Worm (Caenorhabditis elegans) whole organism, L2 larva: ENCODE measurements around the gene pfd-2.

Experiments used
- C34F6.9 ChIP-seq: fragments of 150-350 bp; optimal IDR thresholded peaks from 2 replicates; lab custom pipeline; 2014; ENCODE audit warnings: missing biosample characterization, missing genetic modification characterization
- F13H6.1 ChIP-seq: sonication (generic microtip); optimal IDR thresholded peaks from 2 replicates; lab custom pipeline; 2016; ENCODE audit warnings: missing genetic modification characterization, missing compliant biosample characterization
- R02D3.7 ChIP-seq: fragments of 150-350 bp; optimal IDR thresholded peaks from 2 replicates; lab custom pipeline; 2014; ENCODE audit warnings: missing biosample characterization, missing genetic modification characterization
- Y55F3AM.14 ChIP-seq: fragments of 200-800 bp; sonication (Bioruptor generic); optimal IDR thresholded peaks from 2 replicates; lab custom pipeline; 2018; ENCODE audit warnings: mild to moderate bottlenecking, missing genetic modification characterization, missing compliant biosample characterization
- alr-1 ChIP-seq: fragments of 150-350 bp; optimal IDR thresholded peaks from 2 replicates; lab custom pipeline; 2014; ENCODE audit warnings: missing biosample characterization, missing genetic modification characterization
- aly-2 ChIP-seq: fragments of 150-350 bp; optimal IDR thresholded peaks from 2 replicates; lab custom pipeline; 2014; ENCODE audit warnings: missing biosample characterization, missing genetic modification characterization
- ama-1 ChIP-seq: fragments of 150-350 bp; optimal IDR thresholded peaks from 2 replicates; lab custom pipeline; 2018; ENCODE audit warnings: inconsistent platforms
- blmp-1 ChIP-seq: sonication (generic microtip); optimal IDR thresholded peaks from 2 replicates; lab custom pipeline; 2017; ENCODE audit warnings: missing genetic modification characterization, mild to moderate bottlenecking, missing compliant biosample characterization, antibody characterized with exemption, moderate library complexity; ENCODE audit not compliant: insufficient read depth
- ceh-82 ChIP-seq: fragments of 150-350 bp; optimal IDR thresholded peaks from 2 replicates; lab custom pipeline; 2014; ENCODE audit warnings: missing biosample characterization, missing genetic modification characterization
- elt-3 ChIP-seq: sonication (generic microtip); optimal IDR thresholded peaks from 2 replicates; lab custom pipeline; 2017; ENCODE audit warnings: missing biosample characterization, missing genetic modification characterization
- fos-1 ChIP-seq: fragments of 150-350 bp; optimal IDR thresholded peaks from 2 replicates; lab custom pipeline; 2014; ENCODE audit warnings: missing biosample characterization, missing genetic modification characterization
- gmeb-1 ChIP-seq: fragments of 150-350 bp; optimal IDR thresholded peaks from 2 replicates; lab custom pipeline; 2014; ENCODE audit warnings: missing biosample characterization, missing genetic modification characterization
- lin-13 ChIP-seq: fragments of 150-350 bp; optimal IDR thresholded peaks from 2 replicates; lab custom pipeline; 2014; ENCODE audit warnings: missing biosample characterization, missing genetic modification reagents, missing genetic modification characterization
- lin-39 ChIP-seq: fragments of 150-350 bp; optimal IDR thresholded peaks from 2 replicates; lab custom pipeline; 2014; ENCODE audit warnings: missing biosample characterization, missing genetic modification reagents, missing genetic modification characterization
- mab-5 ChIP-seq: fragments of 150-350 bp; optimal IDR thresholded peaks from 2 replicates; lab custom pipeline; 2014; ENCODE audit warnings: missing biosample characterization, missing genetic modification characterization
- mbf-1 ChIP-seq: sonication (generic microtip); optimal IDR thresholded peaks from 2 replicates; lab custom pipeline; 2017; ENCODE audit warnings: missing biosample characterization, missing genetic modification characterization
- nhr-10 ChIP-seq: sonication (generic microtip); optimal IDR thresholded peaks from 2 replicates; lab custom pipeline; 2017; ENCODE audit warnings: missing biosample characterization, missing genetic modification characterization
- nhr-11 ChIP-seq: fragments of 150-350 bp; optimal IDR thresholded peaks from 2 replicates; lab custom pipeline; 2014; ENCODE audit warnings: missing biosample characterization, missing genetic modification characterization
- nhr-12 ChIP-seq: fragments of 150-350 bp; optimal IDR thresholded peaks from 2 replicates; lab custom pipeline; 2014; ENCODE audit warnings: missing biosample characterization, missing genetic modification characterization
- nhr-21 ChIP-seq: fragments of 150-350 bp; optimal IDR thresholded peaks from 2 replicates; lab custom pipeline; 2014; ENCODE audit warnings: missing biosample characterization, missing genetic modification characterization
- nhr-23 ChIP-seq: fragments of 150-350 bp; optimal IDR thresholded peaks from 2 replicates; lab custom pipeline; 2014; ENCODE audit warnings: missing biosample characterization, missing genetic modification reagents, missing genetic modification characterization
- nhr-237 ChIP-seq: fragments of 150-350 bp; optimal IDR thresholded peaks from 2 replicates; lab custom pipeline; 2014; ENCODE audit warnings: missing biosample characterization, missing genetic modification characterization
- nhr-6 ChIP-seq: fragments of 150-350 bp; optimal IDR thresholded peaks from 2 replicates; lab custom pipeline; 2014; ENCODE audit warnings: missing biosample characterization, missing genetic modification characterization
- nhr-77 ChIP-seq: fragments of 150-350 bp; optimal IDR thresholded peaks from 2 replicates; lab custom pipeline; 2014; ENCODE audit warnings: missing biosample characterization, missing genetic modification characterization
- peb-1 ChIP-seq: fragments of 150-350 bp; optimal IDR thresholded peaks from 2 replicates; lab custom pipeline; 2014; ENCODE audit warnings: missing biosample characterization, missing genetic modification characterization
- sem-4 ChIP-seq: fragments of 150-350 bp; optimal IDR thresholded peaks from 2 replicates; lab custom pipeline; 2014; ENCODE audit warnings: missing biosample characterization, missing genetic modification reagents, missing genetic modification characterization
- skn-1 ChIP-seq: sonication (generic microtip); optimal IDR thresholded peaks from 2 replicates; lab custom pipeline; 2017; ENCODE audit warnings: missing biosample characterization, missing genetic modification characterization
- sma-3 ChIP-seq: sonication (generic microtip); optimal IDR thresholded peaks from 2 replicates; lab custom pipeline; 2016; ENCODE audit warnings: missing genetic modification reagents, missing genetic modification characterization, missing compliant biosample characterization
- sma-9 ChIP-seq, 2 experiments: fragments of 150-350 bp in 1 of 2; sonication (generic microtip) in 1 of 2; optimal IDR thresholded peaks; 2 replicates each; lab custom pipeline; 2014 to 2016; ENCODE audit warnings: missing genetic modification characterization in 2 of 2, mild to moderate bottlenecking in 1 of 2, missing biosample characterization in 1 of 2, missing compliant biosample characterization in 1 of 2, missing genetic modification reagents in 1 of 2, moderate library complexity in 1 of 2
- snpc-4 ChIP-seq: fragments of 150-350 bp; optimal IDR thresholded peaks from 2 replicates; lab custom pipeline; 2014; ENCODE audit warnings: missing biosample characterization, missing genetic modification characterization
- unc-39 ChIP-seq: fragments of 150-350 bp; optimal IDR thresholded peaks from 2 replicates; lab custom pipeline; 2014; ENCODE audit warnings: missing biosample characterization, missing genetic modification characterization
- unc-55 ChIP-seq: fragments of 150-350 bp; sonication (generic microtip); optimal IDR thresholded peaks from 3 replicates; lab custom pipeline; 2014; ENCODE audit warnings: missing biosample characterization, missing genetic modification reagents, missing genetic modification characterization
- unc-62 ChIP-seq: fragments of 150-350 bp; optimal IDR thresholded peaks from 2 replicates; lab custom pipeline; 2014; ENCODE audit warnings: missing biosample characterization, missing genetic modification reagents, missing genetic modification characterization
- zag-1 ChIP-seq: fragments of 150-350 bp; optimal IDR thresholded peaks from 2 replicates; lab custom pipeline; 2014; ENCODE audit warnings: missing biosample characterization, missing genetic modification characterization
- ztf-1 ChIP-seq: fragments of 200-800 bp; sonication (Bioruptor generic); conservative IDR thresholded peaks from 2 replicates; pipeline ENCODE4 v1.3.6; 2022; ENCODE audit warnings: missing genetic modification characterization, missing compliant biosample characterization
- ztf-4 ChIP-seq: fragments of 150-350 bp; optimal IDR thresholded peaks from 2 replicates; lab custom pipeline; 2014; ENCODE audit warnings: missing biosample characterization, missing genetic modification characterization

pfd-2 gene

DNA sequence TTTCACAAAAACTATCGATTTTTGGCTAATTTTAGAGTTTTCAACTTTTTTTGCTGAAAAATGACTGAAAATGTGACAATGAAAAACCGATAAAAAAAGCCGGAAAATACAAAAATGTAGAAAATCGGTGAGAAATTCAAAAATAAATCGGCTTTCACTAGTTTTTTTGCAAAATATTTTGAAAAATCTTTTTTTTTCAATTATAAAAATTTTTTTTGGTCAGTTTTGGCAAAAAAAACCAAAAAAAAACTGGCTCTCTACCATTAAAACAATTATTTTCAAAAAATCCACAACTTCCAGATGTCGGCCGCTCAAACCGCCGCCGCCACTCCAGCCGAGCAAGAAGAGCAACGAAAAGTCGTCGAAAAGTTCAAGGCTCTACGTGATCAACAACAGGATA, at the start of gene pfd-2:
Gene pfd-2, plus strand, starts transcription at position 301 of the 400 bp plus-strand sequence.
- TF ChIP-seq nhr-23 (no peak), blmp-1 (tag; lab: Kevin White, UChicago) (no peak), alr-1 (tag; lab: Kevin White, UChicago) (no peak), fos-1 (tag; lab: Kevin White, UChicago) (no peak), skn-1 (tag; lab: Kevin White, UChicago) (no peak), ztf-4 (no peak)
- TF ChIP-seq, all 48 proteins: peak for 0

DNA sequence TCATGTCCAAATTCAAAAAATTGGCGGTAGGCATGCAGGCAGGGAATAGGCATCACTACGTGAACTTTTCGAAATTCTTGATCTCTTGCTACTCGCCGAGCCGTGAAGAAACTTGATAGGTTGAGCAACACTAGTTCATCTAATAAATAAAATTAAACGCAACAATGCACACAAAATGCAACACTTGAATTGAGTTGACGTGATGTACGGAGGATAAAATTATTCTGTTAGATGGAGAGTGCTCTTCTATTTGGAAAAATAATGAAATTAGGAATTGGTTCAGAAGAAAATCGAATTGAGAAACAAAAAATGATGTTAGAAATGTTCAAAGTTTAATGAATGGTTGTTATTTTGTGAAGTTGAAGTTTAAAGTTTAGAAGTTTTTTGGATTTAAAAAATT, 49.6 kb upstream of the pfd-2 start:
- no peak for TF ChIP-seq nhr-21
- no peak for TF ChIP-seq nhr-11 (tag; lab: Kevin White, UChicago)
- no peak for TF ChIP-seq R02D3.7 (tag; lab: Kevin White, UChicago)
- TF ChIP-seq zag-1 (tag; lab: Kevin White, UChicago) = no peak
- TF ChIP-seq sem-4 (tag; lab: Kevin White, UChicago) = no peak
- no peak for TF ChIP-seq ztf-1 (GFP tag; lab: Robert Waterston, UW)
- TF ChIP-seq elt-3 (tag; lab: Kevin White, UChicago) = no peak
- TF ChIP-seq aly-2 = no peak
- TF ChIP-seq ama-1 (lab: Kevin White, UChicago) = no peak
- TF ChIP-seq sma-9 (GFP tag; optimal IDR thresholded peaks at IDR 0.05; lab: Kevin White, UChicago) = no peak
- TF ChIP-seq sma-9 (tag; optimal IDR thresholded peaks at IDR 0.05; lab: Kevin White, UChicago) = no peak
- no peak for TF ChIP-seq nhr-12 (tag; lab: Kevin White, UChicago)

DNA sequence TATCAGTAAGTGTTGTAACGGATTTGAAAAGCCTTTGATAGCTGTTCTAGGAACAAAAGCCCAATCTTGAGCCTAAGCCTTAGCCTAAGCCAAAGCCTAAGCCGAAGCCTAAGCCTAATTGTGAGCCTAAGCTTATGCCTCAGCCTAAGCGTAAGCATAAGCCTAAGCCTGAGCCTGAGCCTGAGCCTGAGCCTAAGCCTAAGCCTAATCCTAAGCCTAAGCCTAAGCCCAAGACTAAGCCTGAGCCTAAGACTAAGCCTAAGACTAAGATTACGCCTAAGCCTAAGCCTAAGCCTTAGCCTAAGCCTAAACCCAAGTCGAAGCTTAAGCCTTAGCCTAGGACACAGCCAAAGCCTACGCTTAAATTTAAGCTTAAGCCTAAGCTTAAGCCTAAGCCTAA, 48.9 kb upstream of the pfd-2 start:
- TF ChIP-seq alr-1 (tag; lab: Kevin White, UChicago) = no peak
- no peak for TF ChIP-seq nhr-77 (tag; lab: Kevin White, UChicago)
- TF ChIP-seq gmeb-1 = no peak
- TF ChIP-seq nhr-237 = no peak
- no peak for TF ChIP-seq mbf-1 (tag; lab: Kevin White, UChicago)
- TF ChIP-seq lin-39 (tag; lab: Kevin White, UChicago) = no peak
- TF ChIP-seq ama-1 (lab: Kevin White, UChicago) = no peak
- TF ChIP-seq zag-1 (tag; lab: Kevin White, UChicago) = no peak
- no peak for TF ChIP-seq F13H6.1
- no peak for TF ChIP-seq R02D3.7 (tag; lab: Kevin White, UChicago)
- TF ChIP-seq nhr-11 (tag; lab: Kevin White, UChicago) = no peak
- no peak for TF ChIP-seq sma-3 (GFP tag; lab: Kevin White, UChicago)
- TF ChIP-seq nhr-10 (tag; lab: Kevin White, UChicago) = no peak
- no peak for TF ChIP-seq nhr-6
- no peak for TF ChIP-seq unc-39 (tag; lab: Kevin White, UChicago)
- no peak for TF ChIP-seq ztf-1 (GFP tag; lab: Robert Waterston, UW)
- TF ChIP-seq snpc-4 = no peak
- no peak for TF ChIP-seq unc-55 (GFP tag; lab: Kevin White, UChicago)
- no peak for TF ChIP-seq skn-1 (tag; lab: Kevin White, UChicago)
- no peak for TF ChIP-seq fos-1 (tag; lab: Kevin White, UChicago)

DNA sequence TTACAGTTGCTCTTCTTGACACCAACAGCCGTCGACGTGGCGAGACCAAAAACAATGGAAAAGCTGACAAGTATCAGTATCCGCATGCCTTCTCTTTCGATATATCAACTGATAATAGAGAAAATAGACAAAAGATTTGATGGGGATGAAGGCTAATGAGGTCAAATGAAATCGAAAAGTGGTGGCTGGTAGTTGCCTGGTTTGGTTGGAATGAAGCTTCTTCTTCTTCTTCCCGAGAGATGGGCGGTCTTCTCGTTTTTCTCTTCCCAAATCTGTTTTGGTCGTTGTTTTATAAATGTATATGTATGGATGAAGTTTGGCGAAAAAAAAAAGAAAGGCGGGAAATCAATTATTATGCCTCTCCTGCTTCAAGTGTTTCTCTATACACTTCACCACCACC, 44.8 kb upstream of the pfd-2 start, which contains the start of gene C01F1.5:
Gene C01F1.5, minus strand, starts transcription at position 103 of the 400 bp plus-strand sequence.
- no peak for TF ChIP-seq C34F6.9 (tag; lab: Kevin White, UChicago)

DNA sequence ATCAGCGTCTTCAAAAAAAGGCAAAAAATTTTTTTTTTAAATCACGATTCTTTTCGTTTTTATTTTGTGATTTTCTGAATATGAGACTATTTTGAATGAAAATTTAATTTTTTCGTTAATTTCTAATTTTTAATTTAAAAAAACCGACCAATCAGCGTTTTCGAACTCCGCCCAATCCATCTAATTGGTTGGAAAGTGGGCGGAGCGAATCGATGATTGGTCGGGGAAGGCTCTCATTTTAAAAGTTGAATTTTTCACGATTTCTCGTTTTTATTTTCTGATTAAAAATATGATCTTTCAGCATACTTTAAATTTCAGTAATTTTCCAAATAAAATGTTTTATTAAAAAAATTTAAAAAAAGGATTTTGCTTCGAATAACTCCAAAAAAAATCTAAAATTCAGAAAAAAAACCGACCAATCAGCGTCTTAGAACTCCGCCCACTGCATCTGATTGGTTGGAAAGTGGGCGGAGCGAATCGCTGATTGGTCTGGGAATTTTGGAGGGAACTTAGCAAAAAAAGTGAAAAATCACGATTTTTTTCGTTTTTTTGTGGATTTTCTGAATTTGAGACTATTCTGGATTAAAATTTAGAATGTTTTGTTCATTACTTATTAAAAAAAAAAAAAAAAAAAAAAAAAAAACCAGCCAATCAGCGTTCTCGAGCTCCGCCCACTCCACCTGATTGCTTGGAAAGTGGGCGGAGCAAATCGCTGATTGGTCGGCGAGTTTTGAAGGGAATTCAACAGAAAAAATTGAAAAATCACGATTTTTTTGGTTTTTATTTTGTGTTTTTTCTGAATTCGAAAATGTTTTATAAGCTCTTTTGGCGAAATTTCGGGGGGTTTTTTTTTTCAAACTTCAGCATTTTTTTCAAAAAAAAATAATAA, 42.0 kb upstream of the pfd-2 start:
- TF ChIP-seq nhr-21 (no peak), fos-1 (tag; lab: Kevin White, UChicago) (no peak), blmp-1 (tag; lab: Kevin White, UChicago) (no peak), nhr-6 (no peak), C34F6.9 (tag; lab: Kevin White, UChicago) (no peak), mab-5 (no peak), peb-1 (tag; lab: Kevin White, UChicago) (no peak), sma-9 (GFP tag; optimal IDR thresholded peaks at IDR 0.05; lab: Kevin White, UChicago) (no peak), sma-9 (tag; optimal IDR thresholded peaks at IDR 0.05; lab: Kevin White, UChicago) (no peak), unc-62 (GFP tag; lab: Kevin White, UChicago) (no peak), sma-3 (GFP tag; lab: Kevin White, UChicago) (no peak), F13H6.1 (no peak), lin-13 (GFP tag; lab: Kevin White, UChicago) (no peak), Y55F3AM.14 (no peak), ceh-82 (tag; lab: Kevin White, UChicago) (no peak)
